Fruit fly (Drosophila melanogaster): ENCODE measurements around the gene CG32017.
A peak's percentile ranks its signal among the peaks of the same experiment; 100 is the strongest.

The CG32017 gene

dm6 chr4:1199178-1199577 is 37.2 kb upstream of the CG32017 start (continued):
- TF ChIP-seq tin (GFP tag; optimal IDR thresholded peaks at IDR 0.05) (no peak), CG32767 (GFP tag; IDR thresholded peaks at IDR 0.05) (no peak), sna (GFP tag; IDR thresholded peaks at IDR 0.05; ENCODE audit: partially characterized antibody) (no peak), Blimp-1 (GFP tag; optimal IDR thresholded peaks at IDR 0.05) (no peak), Side (GFP tag; optimal IDR thresholded peaks at IDR 0.05) (no peak), zen2 (GFP tag; IDR thresholded peaks at IDR 0.05; ENCODE audit: partially characterized antibody) (no peak), CG2889 (GFP tag; IDR thresholded peaks at IDR 0.05) (no peak), CG12391 (tag; optimal IDR thresholded peaks at IDR 0.05) (no peak), CG17359 (tag; optimal IDR thresholded peaks at IDR 0.05) (peak; percentile 27), kah (GFP tag; optimal IDR thresholded peaks at IDR 0.05) (peak; percentile 25), CG7963 (GFP tag; IDR thresholded peaks at IDR 0.05; ENCODE audit: partially characterized antibody) (no peak), lbe (GFP tag; optimal IDR thresholded peaks at IDR 0.05) (peak; percentile 19), CG7928 (GFP tag; optimal IDR thresholded peaks at IDR 0.05) (no peak), cg (GFP tag; optimal IDR thresholded peaks at IDR 0.05) (no peak), CHES-1-like (GFP tag; optimal IDR thresholded peaks at IDR 0.05) (no peak), Vsx1 (GFP tag; optimal IDR thresholded peaks at IDR 0.05) (peak; percentile 18), pan (optimal IDR thresholded peaks at IDR 0.05) (no peak), pan (GFP tag; optimal IDR thresholded peaks at IDR 0.05 in 1 of 2, IDR thresholded peaks at IDR 0.05 in 1 of 2) (no peak), CG6254 (GFP tag; optimal IDR thresholded peaks at IDR 0.05) (peak; percentile 26), CG5245 (GFP tag; optimal IDR thresholded peaks at IDR 0.05) (no peak), CG1602 (GFP tag; optimal IDR thresholded peaks at IDR 0.05) (no peak), Spps (tag; optimal IDR thresholded peaks at IDR 0.05) (peak; percentile 3), PHDP (tag; optimal IDR thresholded peaks at IDR 0.05) (peak; percentile 64), B-H2 (GFP tag; optimal IDR thresholded peaks at IDR 0.05) (peak; percentile 54), CG10565 (GFP tag; optimal IDR thresholded peaks at IDR 0.05) (no peak), gfzf (GFP tag; optimal IDR thresholded peaks at IDR 0.05) (no peak), gcm2 (GFP tag; optimal IDR thresholded peaks at IDR 0.05) (no peak), CG4617 (GFP tag; optimal IDR thresholded peaks at IDR 0.05; ENCODE audit: borderline replicate concordance) (no peak), Sry-β (GFP tag; optimal IDR thresholded peaks at IDR 0.05) (no peak), psq (GFP tag; optimal IDR thresholded peaks at IDR 0.05) (no peak), Myb (GFP tag; optimal IDR thresholded peaks at IDR 0.05) (no peak), vfl (GFP tag; optimal IDR thresholded peaks at IDR 0.05) (no peak), Gug (GFP tag; IDR thresholded peaks at IDR 0.05) (no peak), CG3407 (GFP tag; optimal IDR thresholded peaks at IDR 0.05) (no peak), CG6765 (GFP tag; optimal IDR thresholded peaks at IDR 0.05) (peak; percentile 5), CG15696 (tag; optimal IDR thresholded peaks at IDR 0.05) (no peak), CG10654 (GFP tag; optimal IDR thresholded peaks at IDR 0.05) (no peak), lmd (GFP tag; IDR thresholded peaks at IDR 0.05) (no peak), esg (GFP tag; conservative IDR thresholded peaks at IDR 0.05) (no peak), hb (GFP tag; IDR thresholded peaks at IDR 0.05; ENCODE audit: partially characterized antibody) (no peak), salm (tag; optimal IDR thresholded peaks at IDR 0.05) (peak; percentile 66), oc (tag; optimal IDR thresholded peaks at IDR 0.05) (no peak), az2 (GFP tag; optimal IDR thresholded peaks at IDR 0.05) (no peak), Nf-YC (tag; optimal IDR thresholded peaks at IDR 0.05) (peak; percentile 45), Rfx (GFP tag; IDR thresholded peaks at IDR 0.05) (no peak), CG13894 (tag; optimal IDR thresholded peaks at IDR 0.05) (no peak), crol (GFP tag; IDR thresholded peaks at IDR 0.05) (no peak), ash1 (GFP tag; optimal IDR thresholded peaks at IDR 0.05) (no peak), E2f2 (GFP tag; IDR thresholded peaks at IDR 0.05) (no peak), dpn (GFP tag; optimal IDR thresholded peaks at IDR 0.05) (no peak), Oli (tag; optimal IDR thresholded peaks at IDR 0.05) (no peak)
